Fruit fly (Drosophila melanogaster) whole organism, embryonic: Measurements from ENCODE around the gene vari.

Experiments
- CG10321 ChIP-seq: fragments of 200-800 bp; sonication (Bioruptor generic); IDR thresholded peaks from 2 replicates; pipeline ENCODE4 v1.3.6; 2022; ENCODE audit warnings: missing biosample characterization, missing genetic modification characterization
- CG10543 ChIP-seq: fragments of 200-800 bp; sonication (Bioruptor generic); optimal IDR thresholded peaks from 3 replicates; lab custom pipeline; 2017; ENCODE audit warnings: missing biosample characterization, mild to moderate bottlenecking, missing genetic modification characterization, moderate library complexity
- CG10979 ChIP-seq: fragments of 200-800 bp; sonication (Bioruptor generic); optimal IDR thresholded peaks from 2 replicates; lab custom pipeline; 2018; ENCODE audit warnings: missing biosample characterization, mild to moderate bottlenecking, missing genetic modification characterization, moderate library complexity
- CG11398 ChIP-seq: fragments of 200-800 bp; sonication (Bioruptor generic); optimal IDR thresholded peaks from 2 replicates; lab custom pipeline; 2016; ENCODE audit warnings: missing biosample characterization, missing genetic modification characterization
- CG11695 ChIP-seq: fragments of 200-800 bp; sonication (Bioruptor generic); IDR thresholded peaks from 3 replicates; pipeline ENCODE4 v1.3.6; 2022; ENCODE audit warnings: missing biosample characterization, missing genetic modification characterization
- CG11723 ChIP-seq: fragments of 200-800 bp; sonication (Bioruptor generic); optimal IDR thresholded peaks from 2 replicates; lab custom pipeline; 2017; ENCODE audit warnings: missing biosample characterization, mild to moderate bottlenecking, missing genetic modification characterization
- CG12071 ChIP-seq: fragments of 200-800 bp; sonication (Bioruptor generic); optimal IDR thresholded peaks from 3 replicates; lab custom pipeline; 2018; ENCODE audit warnings: missing biosample characterization, mild to moderate bottlenecking, missing genetic modification characterization
- CG13287 ChIP-seq: fragments of 200-800 bp; sonication (Bioruptor generic); IDR thresholded peaks from 2 replicates; pipeline ENCODE4 v1.3.6; 2022; ENCODE audit warnings: missing biosample characterization, missing genetic modification characterization; ENCODE audit not compliant: partially characterized antibody
- CG13894 ChIP-seq: fragments of 200-800 bp; sonication (Bioruptor generic); optimal IDR thresholded peaks from 3 replicates; lab custom pipeline; 2018; ENCODE audit warnings: missing biosample characterization, mild to moderate bottlenecking, missing genetic modification characterization, moderate library complexity
- CG14965 ChIP-seq: fragments of 200-800 bp; sonication (Bioruptor generic); optimal IDR thresholded peaks from 2 replicates; lab custom pipeline; 2016; ENCODE audit warnings: missing biosample characterization, missing genetic modification characterization, borderline replicate concordance
- CG15696 ChIP-seq: fragments of 200-800 bp; sonication (Bioruptor generic); optimal IDR thresholded peaks from 2 replicates; lab custom pipeline; 2019; ENCODE audit warnings: missing biosample characterization, mild to moderate bottlenecking, missing genetic modification characterization, moderate library complexity
- CG17328 ChIP-seq: fragments of 200-800 bp; sonication (Bioruptor generic); IDR thresholded peaks from 2 replicates; pipeline ENCODE4 v1.3.6; 2022; ENCODE audit warnings: missing biosample characterization, missing genetic modification characterization
- CG3163 ChIP-seq: fragments of 200-800 bp; sonication (Bioruptor generic); optimal IDR thresholded peaks from 3 replicates; lab custom pipeline; 2016; ENCODE audit warnings: missing biosample characterization, missing genetic modification characterization
- CG32532 ChIP-seq: fragments of 200-800 bp; sonication (Bioruptor generic); IDR thresholded peaks from 2 replicates; pipeline ENCODE4 v1.3.6; 2022; ENCODE audit warnings: missing biosample characterization, missing genetic modification characterization
- CG43689 ChIP-seq: fragments of 200-800 bp; sonication (Bioruptor generic); IDR thresholded peaks from 2 replicates; pipeline ENCODE4 v1.3.6; 2022; ENCODE audit warnings: missing biosample characterization, missing genetic modification characterization
- CrebB ChIP-seq: fragments of 200-800 bp; sonication (Bioruptor generic); optimal IDR thresholded peaks from 3 replicates; lab custom pipeline; 2018; ENCODE audit warnings: missing biosample characterization, mild to moderate bottlenecking, missing genetic modification characterization
- Fer1 ChIP-seq: fragments of 200-800 bp; sonication (Bioruptor generic); optimal IDR thresholded peaks from 2 replicates; lab custom pipeline; 2017; ENCODE audit warnings: missing biosample characterization, mild to moderate bottlenecking, missing genetic modification characterization
- Fer3 ChIP-seq: fragments of 200-800 bp; sonication (Bioruptor generic); optimal IDR thresholded peaks from 2 replicates; lab custom pipeline; 2018; ENCODE audit warnings: missing biosample characterization, mild to moderate bottlenecking, missing genetic modification characterization, moderate library complexity
- GATAe ChIP-seq: fragments of 200-800 bp; sonication (Bioruptor generic); conservative IDR thresholded peaks from 2 replicates; pipeline ENCODE4 v1.3.6; 2022; ENCODE audit warnings: missing biosample characterization, missing genetic modification characterization
- HLHmδ ChIP-seq: fragments of 200-800 bp; sonication (Bioruptor generic); optimal IDR thresholded peaks from 2 replicates; lab custom pipeline; 2018; ENCODE audit warnings: missing biosample characterization, mild to moderate bottlenecking, missing genetic modification characterization, moderate library complexity
- Mad ChIP-seq: fragments of 200-800 bp; sonication (Bioruptor generic); optimal IDR thresholded peaks from 2 replicates; lab custom pipeline; 2016; ENCODE audit warnings: missing biosample characterization, missing genetic modification characterization
- Med ChIP-seq: fragments of 200-800 bp; sonication (Bioruptor generic); peaks from one replicate; lab custom pipeline; 2016; ENCODE audit warnings: missing biosample characterization, missing genetic modification characterization, mild to moderate bottlenecking, inconsistent platforms, moderate library complexity
- NFAT ChIP-seq: fragments of 200-800 bp; sonication (Bioruptor generic); IDR thresholded peaks from 2 replicates; pipeline ENCODE4 v1.3.6; 2022; ENCODE audit warnings: missing biosample characterization, missing genetic modification characterization
- Nf-YA ChIP-seq: fragments of 200-800 bp; sonication (Bioruptor generic); IDR thresholded peaks from 2 replicates; pipeline ENCODE4 v1.3.6; 2022; ENCODE audit warnings: missing biosample characterization, missing genetic modification characterization
- NfI ChIP-seq: fragments of 200-800 bp; sonication (Bioruptor generic); optimal IDR thresholded peaks from 3 replicates; lab custom pipeline; 2018; ENCODE audit warnings: missing biosample characterization, mild to moderate bottlenecking, missing genetic modification characterization, moderate library complexity
- Trl ChIP-seq, 3 experiments: fragments of >200 bp in 2 of 3; fragments of 200-800 bp in 1 of 3; sonication (Bioruptor generic) in 1 of 3; optimal IDR thresholded peaks; 2 replicates in 1 of 3; 3 replicates in 2 of 3; lab custom pipeline; 2016 to 2017; ENCODE audit warnings: missing biosample characterization in 1 of 3, missing genetic modification characterization in 1 of 3
- abd-A ChIP-seq: fragments of 200-800 bp; sonication (Bioruptor generic); optimal IDR thresholded peaks from 3 replicates; lab custom pipeline; 2019; ENCODE audit warnings: missing biosample characterization, mild to moderate bottlenecking, missing genetic modification characterization, moderate library complexity
- ato ChIP-seq: fragments of 200-800 bp; sonication (Bioruptor generic); IDR thresholded peaks from 2 replicates; pipeline ENCODE4 v1.3.6; 2022; ENCODE audit warnings: missing biosample characterization, missing genetic modification characterization; ENCODE audit not compliant: partially characterized antibody
- bbx ChIP-seq: fragments of 200-800 bp; sonication (Bioruptor generic); IDR thresholded peaks from 2 replicates; pipeline ENCODE4 v1.3.6; 2022; ENCODE audit warnings: missing biosample characterization, missing genetic modification characterization; ENCODE audit not compliant: partially characterized antibody
- bigmax ChIP-seq: fragments of 200-800 bp; sonication (Bioruptor generic); optimal IDR thresholded peaks from 2 replicates; lab custom pipeline; 2018; ENCODE audit warnings: missing biosample characterization, mild to moderate bottlenecking, missing genetic modification characterization
- cg ChIP-seq: fragments of 200-800 bp; sonication (Bioruptor generic); optimal IDR thresholded peaks from 3 replicates; lab custom pipeline; 2019; ENCODE audit warnings: missing biosample characterization, mild to moderate bottlenecking, missing genetic modification characterization, moderate library complexity
- chm ChIP-seq: fragments of 200-800 bp; sonication (Bioruptor generic); IDR thresholded peaks from 2 replicates; pipeline ENCODE4 v1.3.6; 2022; ENCODE audit warnings: missing biosample characterization, missing genetic modification characterization
- croc ChIP-seq: fragments of 200-800 bp; sonication (Bioruptor generic); conservative IDR thresholded peaks from 3 replicates; pipeline ENCODE4 v1.3.6; 2022; ENCODE audit warnings: missing biosample characterization, missing genetic modification characterization
- ewg ChIP-seq: fragments of 200-800 bp; sonication (Bioruptor generic); optimal IDR thresholded peaks from 3 replicates; lab custom pipeline; 2017; ENCODE audit warnings: mild to moderate bottlenecking, missing biosample characterization, missing genetic modification reagents, missing genetic modification characterization
- gt ChIP-seq: fragments of 200-800 bp; sonication (Bioruptor generic); IDR thresholded peaks from 2 replicates; pipeline ENCODE4 v1.3.6; 2022; ENCODE audit warnings: missing biosample characterization, missing genetic modification characterization
- her ChIP-seq: fragments of 200-800 bp; sonication (Bioruptor generic); optimal IDR thresholded peaks from 2 replicates; lab custom pipeline; 2016; ENCODE audit warnings: missing biosample characterization, missing genetic modification characterization
- nerfin-2 ChIP-seq: fragments of 200-800 bp; sonication (Bioruptor generic); IDR thresholded peaks from 2 replicates; pipeline ENCODE4 v1.3.6; 2022; ENCODE audit warnings: missing biosample characterization, missing genetic modification characterization; ENCODE audit not compliant: partially characterized antibody
- nom ChIP-seq: fragments of 200-800 bp; sonication (Bioruptor generic); optimal IDR thresholded peaks from 2 replicates; lab custom pipeline; 2017; ENCODE audit warnings: missing biosample characterization, missing genetic modification characterization, mild to moderate bottlenecking, moderate library complexity, missing genetic modification reagents
- onecut ChIP-seq: fragments of 200-800 bp; sonication (Bioruptor generic); IDR thresholded peaks from 2 replicates; pipeline ENCODE4 v1.3.6; 2022; ENCODE audit warnings: missing biosample characterization, missing genetic modification characterization
- phol ChIP-seq: fragments of 200-800 bp; sonication (Bioruptor generic); optimal IDR thresholded peaks from 3 replicates; lab custom pipeline; 2018; ENCODE audit warnings: missing biosample characterization, mild to moderate bottlenecking, missing genetic modification characterization, moderate library complexity
- rib ChIP-seq: fragments of 200-800 bp; sonication (Bioruptor generic); IDR thresholded peaks from 2 replicates; pipeline ENCODE4 v1.3.6; 2022; ENCODE audit warnings: missing biosample characterization, missing genetic modification characterization
- sens ChIP-seq: fragments of 200-800 bp; sonication (Bioruptor generic); peaks from one replicate; lab custom pipeline; 2016; ENCODE audit warnings: missing biosample characterization, missing genetic modification characterization
- sens-2 ChIP-seq: fragments of 200-800 bp; sonication (Bioruptor generic); IDR thresholded peaks from 2 replicates; pipeline ENCODE4 v1.3.6; 2022; ENCODE audit warnings: missing biosample characterization, missing genetic modification characterization
- sob ChIP-seq: fragments of 200-800 bp; sonication (Bioruptor generic); IDR thresholded peaks from 2 replicates; pipeline ENCODE4 v1.3.6; 2022; ENCODE audit warnings: missing biosample characterization, missing genetic modification characterization
- unc-4 ChIP-seq: fragments of 200-800 bp; sonication (Bioruptor generic); IDR thresholded peaks from 2 replicates; pipeline ENCODE4 v1.3.6; 2022; ENCODE audit warnings: missing biosample characterization, missing genetic modification characterization; ENCODE audit not compliant: partially characterized antibody
- unpg ChIP-seq: fragments of 200-800 bp; sonication (Bioruptor generic); optimal IDR thresholded peaks from 3 replicates; lab custom pipeline; 2018; ENCODE audit warnings: missing biosample characterization, mild to moderate bottlenecking, missing genetic modification characterization, moderate library complexity
- vvl ChIP-seq: fragments of 200-800 bp; sonication (Bioruptor generic); IDR thresholded peaks from 2 replicates; pipeline ENCODE4 v1.3.6; 2022; ENCODE audit warnings: missing biosample characterization, missing genetic modification characterization
- wdn ChIP-seq: fragments of 200-800 bp; sonication (Bioruptor generic); IDR thresholded peaks from 2 replicates; pipeline ENCODE4 v1.3.6; 2022; ENCODE audit warnings: missing biosample characterization, missing genetic modification characterization
- wek ChIP-seq: fragments of 200-800 bp; sonication (Bioruptor generic); optimal IDR thresholded peaks from 3 replicates; lab custom pipeline; 2018; ENCODE audit warnings: missing biosample characterization, mild to moderate bottlenecking, missing genetic modification characterization, moderate library complexity

vari gene

dm6 chr2L:20793881-20794280, 3.0 kb downstream of the vari start (continued):
- TF ChIP-seq bigmax (GFP tag; lab: Kevin White, UChicago) (no peak), ewg (GFP tag; lab: Kevin White, UChicago) (no peak), CG3163 (no peak), GATAe (no peak), CrebB (tag; lab: Kevin White, UChicago) (peak; percentile 40), sens (no peak), Mad (GFP tag; lab: Kevin White, UChicago) (no peak), croc (GFP tag; lab: Robert Waterston, UW) (no peak), CG11398 (GFP tag; lab: Kevin White, UChicago) (peak; percentile 25), cg (GFP tag; lab: Kevin White, UChicago) (peak; percentile 74), Med (peak; percentile 93), bbx (peak; percentile 54), Fer1 (GFP tag; lab: Kevin White, UChicago) (peak; percentile 50), CG12071 (GFP tag; lab: Kevin White, UChicago) (peak; percentile 30), phol (no peak), CG43689 (GFP tag; lab: Robert Waterston, UW) (no peak), vvl (GFP tag; lab: Robert Waterston, UW) (peak; percentile 35; the same call in 1 of the 2 replicates), CG10543 (GFP tag; lab: Kevin White, UChicago) (peak; percentile 57), nerfin-2 (0 out of 2 replicates have a peak, but pooled peaks have one; percentile 31), nom (peak; percentile 40), Trl (optimal IDR thresholded peaks at IDR 0.05; lab: Kevin White, UChicago) (peak; percentile 54 to 69), Trl (GFP tag; optimal IDR thresholded peaks at IDR 0.05; lab: Kevin White, UChicago) (peak; percentile 33), unpg (GFP tag; lab: Kevin White, UChicago) (no peak), chm (GFP tag; lab: Robert Waterston, UW) (peak; percentile 74), CG13287 (peak; percentile 42), Nf-YA (no peak), rib (GFP tag; lab: Robert Waterston, UW) (peak; percentile 57; the same call in 1 of the 2 replicates), CG17328 (0 out of 2 replicates have a peak, but pooled peaks have one; percentile 25), ato (0 out of 2 replicates have a peak, but pooled peaks have one; percentile 15), NFAT (GFP tag; lab: Robert Waterston, UW) (peak; percentile 30; the same call in 1 of the 2 replicates), CG10321 (GFP tag; lab: Robert Waterston, UW) (no peak), sens-2 (GFP tag; lab: Robert Waterston, UW) (no peak), CG14965 (GFP tag; lab: Kevin White, UChicago) (no peak), gt (GFP tag; lab: Robert Waterston, UW) (no peak), CG15696 (tag; lab: Kevin White, UChicago) (no peak), unc-4 (GFP tag; lab: Robert Waterston, UW) (peak; percentile 50; the same call in 1 of the 2 replicates), HLHmδ (GFP tag; lab: Kevin White, UChicago) (peak; percentile 76), wek (GFP tag; lab: Kevin White, UChicago) (peak; percentile 18), onecut (peak; percentile 32; the same call in 1 of the 2 replicates), CG11723 (no peak), abd-A (tag; lab: Kevin White, UChicago) (no peak), wdn (0 out of 2 replicates have a peak, but pooled peaks have one; percentile 14), CG32532 (GFP tag; lab: Robert Waterston, UW) (peak; percentile 27; the same call in 1 of the 2 replicates), CG11695 (no peak), CG10979 (tag; lab: Kevin White, UChicago) (no peak), Fer3 (peak; percentile 26), her (GFP tag; lab: Kevin White, UChicago) (peak; percentile 45), sob (GFP tag; lab: Robert Waterston, UW) (0 out of 2 replicates have a peak, but pooled peaks have one; percentile 40), CG13894 (tag; lab: Kevin White, UChicago) (peak; percentile 41), NfI (GFP tag; lab: Kevin White, UChicago) (no peak)
